Fruit fly (Drosophila melanogaster) whole organism, prepupa: ENCODE data around the gene CG14014.

Experiments
- CG11294 ChIP-seq: fragments of 200-800 bp; sonication (Bioruptor generic); IDR thresholded peaks from 2 replicates; pipeline ENCODE4 v1.3.6; 2022; ENCODE audit warnings: missing biosample characterization, missing genetic modification characterization
- CG6792 ChIP-seq: fragments of 200-800 bp; sonication (Bioruptor generic); optimal IDR thresholded peaks from 3 replicates; lab custom pipeline; 2016; ENCODE audit warnings: missing biosample characterization, missing genetic modification characterization
- CG7368 ChIP-seq: fragments of 200-800 bp; sonication (Bioruptor generic); optimal IDR thresholded peaks from 3 replicates; lab custom pipeline; 2016; ENCODE audit warnings: missing biosample characterization, missing genetic modification characterization
- CG8632 ChIP-seq: fragments of 200-800 bp; sonication (Bioruptor generic); optimal IDR thresholded peaks from 3 replicates; lab custom pipeline; 2016; ENCODE audit warnings: missing biosample characterization, missing genetic modification characterization
- fd59A ChIP-seq: fragments of 200-800 bp; sonication (Bioruptor generic); optimal IDR thresholded peaks from 2 replicates; lab custom pipeline; 2017; ENCODE audit warnings: missing biosample characterization, mild to moderate bottlenecking, missing genetic modification characterization, missing genetic modification reagents
- pdm3 ChIP-seq: fragments of 200-800 bp; sonication (Bioruptor generic); optimal IDR thresholded peaks from 3 replicates; lab custom pipeline; 2016; ENCODE audit warnings: missing biosample characterization, missing genetic modification characterization
- spab ChIP-seq: fragments of 200-800 bp; sonication (Bioruptor generic); optimal IDR thresholded peaks from 2 replicates; lab custom pipeline; 2017; ENCODE audit warnings: missing biosample characterization, mild to moderate bottlenecking, missing genetic modification characterization, missing genetic modification reagents

dm6 chr2L:5507823-5508438 lies 42.7 kb downstream of the CG14014 start:
- TF ChIP-seq CG6792 (GFP tag; lab: Kevin White, UChicago) (no peak), fd59A (GFP tag; lab: Kevin White, UChicago) (peak; percentile 16), CG8632 (no peak), CG7368 (GFP tag; lab: Kevin White, UChicago) (peak; percentile 7), spab (GFP tag; lab: Kevin White, UChicago) (peak; percentile 1), pdm3 (GFP tag; lab: Kevin White, UChicago) (no peak), CG11294 (no peak)
